Worm (Caenorhabditis elegans): Measurements from ENCODE around the gene str-112.
A peak's percentile ranks its signal among the peaks of the same experiment; 100 is the strongest.

The str-112 gene

DNA sequence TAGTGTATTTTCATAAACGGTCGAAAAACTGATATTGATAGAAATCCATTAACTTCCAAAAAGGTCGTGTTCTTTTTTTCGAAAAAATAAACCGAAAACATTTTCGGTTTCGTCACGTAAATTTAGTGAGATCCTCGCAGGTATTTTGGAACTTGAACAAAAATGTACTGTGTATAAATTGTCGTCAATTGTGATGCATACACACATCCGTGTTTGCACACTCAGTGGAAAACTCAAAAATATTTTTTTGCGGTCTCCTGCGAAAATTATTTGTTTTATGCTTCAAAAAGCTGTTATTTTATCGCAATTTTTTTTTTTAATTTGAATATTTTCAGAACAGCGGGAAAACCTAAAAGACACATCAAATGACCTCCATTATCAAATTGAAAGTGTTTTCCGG is 40.6 kb upstream of the str-112 start, which contains the start of gene cpsf-2 (continued):
- TF ChIP-seq fkh-10 (GFP tag; optimal IDR thresholded peaks at IDR 0.05) = no peak
- peak; percentile 2 for TF ChIP-seq snu-23 (GFP tag; optimal IDR thresholded peaks at IDR 0.05)
- no peak for TF ChIP-seq nhr-76 (tag; optimal IDR thresholded peaks at IDR 0.05)
- TF ChIP-seq zag-1 (tag; optimal IDR thresholded peaks at IDR 0.05) = no peak
- peak; percentile 32 to 37 for TF ChIP-seq efl-1 (optimal IDR thresholded peaks at IDR 0.05)
- TF ChIP-seq efl-1 (GFP tag; optimal IDR thresholded peaks at IDR 0.05 in 1 of 2) = peak; percentile 7 to 50
- TF ChIP-seq ceh-82 (tag; optimal IDR thresholded peaks at IDR 0.05) = no peak
- TF ChIP-seq nhr-90 (tag; optimal IDR thresholded peaks at IDR 0.05; ENCODE audit: poor library complexity) = no peak
- no peak for TF ChIP-seq ces-1 (GFP tag; optimal IDR thresholded peaks at IDR 0.05)
- TF ChIP-seq lin-14 (GFP tag; optimal IDR thresholded peaks at IDR 0.05) = no peak
- TF ChIP-seq ceh-88 (GFP tag; IDR thresholded peaks at IDR 0.05) = no peak
- TF ChIP-seq F16B12.6 (tag; optimal IDR thresholded peaks at IDR 0.05) = peak; percentile 80
- no peak for TF ChIP-seq rnt-1 (tag; optimal IDR thresholded peaks at IDR 0.05)
- no peak for TF ChIP-seq ama-1 (optimal IDR thresholded peaks at IDR 0.05)
- TF ChIP-seq mep-1 (tag; optimal IDR thresholded peaks at IDR 0.05) = no peak
- peak in 2 of 3 experiments; percentile 28 to 55 for TF ChIP-seq dpl-1 (GFP tag; optimal IDR thresholded peaks at IDR 0.05)
- TF ChIP-seq mdl-1 (tag; optimal IDR thresholded peaks at IDR 0.05) = no peak
- no peak for TF ChIP-seq xbp-1 (tag; optimal IDR thresholded peaks at IDR 0.05)
- TF ChIP-seq unc-130 (tag; optimal IDR thresholded peaks at IDR 0.05) = no peak

DNA sequence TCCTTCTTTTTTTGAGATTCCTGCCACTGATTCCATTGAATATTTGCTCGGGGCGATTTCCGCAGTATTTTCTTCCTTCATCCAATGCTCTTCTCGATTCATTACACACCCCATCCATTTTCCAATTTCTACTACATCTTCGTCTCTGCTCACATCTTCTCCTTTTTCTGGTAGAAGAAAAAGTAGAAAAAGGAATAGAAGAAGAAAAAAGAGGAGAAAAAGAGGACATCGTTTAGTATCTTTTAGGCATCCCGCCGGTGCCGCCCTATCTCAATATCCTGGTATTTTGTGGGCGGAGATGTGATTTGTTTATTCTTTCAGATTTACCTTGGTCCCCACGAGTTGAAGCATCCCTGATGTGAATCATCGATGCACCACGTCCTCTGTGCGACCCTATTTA is 37.0 kb upstream of the str-112 start, which contains the start of gene lgc-39:
Gene lgc-39, plus strand, starts transcription at position 301 of the 400 bp plus-strand sequence.
- TF ChIP-seq ceh-88 (GFP tag; IDR thresholded peaks at IDR 0.05) = no peak
- TF ChIP-seq nhr-12 (tag; optimal IDR thresholded peaks at IDR 0.05) = no peak
- TF ChIP-seq dsc-1 (tag; optimal IDR thresholded peaks at IDR 0.05) = no peak
- no peak for TF ChIP-seq hlh-17 (GFP tag; optimal IDR thresholded peaks at IDR 0.05; ENCODE audit: borderline replicate concordance)
- TF ChIP-seq hlh-4 (tag; optimal IDR thresholded peaks at IDR 0.05) = no peak

DNA sequence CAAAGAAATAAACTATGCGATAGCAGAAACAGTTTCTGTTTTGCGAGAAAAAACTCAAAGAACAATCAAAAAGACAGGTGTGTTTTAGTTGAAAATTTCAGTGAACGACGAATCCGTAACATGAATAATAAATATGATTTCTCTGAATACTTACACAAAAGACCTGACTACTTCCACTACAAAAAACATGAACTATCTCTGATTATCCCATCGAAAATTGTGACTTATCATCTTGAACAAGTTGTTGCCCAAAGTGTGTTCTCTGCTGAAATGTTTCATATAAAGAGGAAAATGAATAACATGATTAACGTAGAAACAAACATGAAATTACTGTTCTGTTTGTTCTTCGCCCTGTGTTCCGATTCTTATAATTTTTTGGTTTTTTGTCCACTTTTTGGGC is 28.5 kb upstream of the str-112 start, which contains the start of gene ugt-36:
Gene ugt-36, plus strand, starts transcription at position 301 of the 400 bp plus-strand sequence.
- no peak for TF ChIP-seq egl-13 (tag; optimal IDR thresholded peaks at IDR 0.05)
- TF ChIP-seq ets-5 (GFP tag; IDR thresholded peaks at IDR 0.05) = no peak
- TF ChIP-seq efl-1 (optimal IDR thresholded peaks at IDR 0.05) = no peak
- TF ChIP-seq efl-1 (GFP tag; optimal IDR thresholded peaks at IDR 0.05 in 1 of 2) = no peak
- no peak for TF ChIP-seq mdl-1 (tag; optimal IDR thresholded peaks at IDR 0.05)
- TF ChIP-seq lin-14 (GFP tag; optimal IDR thresholded peaks at IDR 0.05) = no peak
- no peak for TF ChIP-seq lsy-2 (tag; optimal IDR thresholded peaks at IDR 0.05)
- TF ChIP-seq Y116A8C.19 (tag; optimal IDR thresholded peaks at IDR 0.05; ENCODE audit: borderline replicate concordance) = no peak

ce11 chrV:7164210-7164609 is 26.0 kb upstream of the str-112 start, which contains the start of gene srh-83:
Gene srh-83 (plus strand): TSS chrV:7164510.
- TF ChIP-seq mdl-1 (tag; optimal IDR thresholded peaks at IDR 0.05) (no peak), pqm-1 (tag; optimal IDR thresholded peaks at IDR 0.05) (no peak), elt-3 (tag; optimal IDR thresholded peaks at IDR 0.05) (no peak), fkh-8 (tag; optimal IDR thresholded peaks at IDR 0.05) (no peak), jun-1 (tag; optimal IDR thresholded peaks at IDR 0.05) (no peak), blmp-1 (tag; optimal IDR thresholded peaks at IDR 0.05) (no peak), ztf-4 (tag; optimal IDR thresholded peaks at IDR 0.05) (no peak)

DNA sequence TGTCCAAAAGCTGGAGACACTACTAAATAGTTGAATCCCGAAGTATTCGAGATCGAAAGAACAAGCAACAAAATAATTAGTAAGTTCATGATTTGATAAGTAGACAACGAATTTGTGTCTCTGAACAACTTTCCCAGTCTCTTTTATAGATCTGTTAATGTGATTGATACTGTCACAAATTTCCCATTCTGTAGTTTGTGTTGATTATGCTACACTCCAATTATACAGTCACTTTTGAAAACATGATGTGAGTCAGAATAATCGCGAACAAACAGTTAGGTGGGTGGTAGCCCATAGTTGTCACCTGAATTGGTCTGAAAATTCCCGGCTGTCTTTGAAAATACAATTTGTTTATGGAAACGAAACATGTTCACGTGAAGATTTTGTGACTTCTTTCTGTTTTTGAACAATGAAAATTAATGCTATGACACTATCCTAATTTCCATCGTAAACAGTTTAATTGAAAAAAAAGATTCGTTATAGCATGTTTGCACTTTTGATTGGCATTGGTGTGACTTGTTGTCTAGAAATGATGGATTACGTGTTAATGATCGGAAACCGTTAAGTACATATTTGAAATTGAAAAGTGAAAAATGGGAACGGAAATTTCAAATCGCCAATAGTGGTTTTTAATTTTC is 25.4 kb upstream of the str-112 start, which contains the start of gene ugt-41:
Gene ugt-41, minus strand, starts transcription at position 119 of the 638 bp plus-strand sequence.
- no peak for TF ChIP-seq jun-1 (tag; optimal IDR thresholded peaks at IDR 0.05)
- peak; percentile 4 for TF ChIP-seq nhr-71 (tag; optimal IDR thresholded peaks at IDR 0.05)
- TF ChIP-seq nhr-20 (tag; optimal IDR thresholded peaks at IDR 0.05) = peak; percentile 39
- TF ChIP-seq nhr-85 (tag) = peak; percentile 52
- TF ChIP-seq nhr-19 (GFP tag; conservative IDR thresholded peaks at IDR 0.05) = 0 out of 2 replicates have a peak, but pooled peaks have one; percentile 4
- peak; percentile 22 for TF ChIP-seq lin-14 (GFP tag; optimal IDR thresholded peaks at IDR 0.05)
- peak in 1 of 6 experiments; percentile 4 for TF ChIP-seq elt-3 (tag; optimal IDR thresholded peaks at IDR 0.05)
- no peak for TF ChIP-seq fkh-8 (tag; optimal IDR thresholded peaks at IDR 0.05)

All from whole organism, L1 larva.